Worm (Caenorhabditis elegans) whole organism, late embryonic: ENCODE measurements around the gene C37C3.2.

Experiments used
- C08G9.2 ChIP-seq: sonication (generic microtip); optimal IDR thresholded peaks from 2 replicates; lab custom pipeline; 2016; ENCODE audit warnings: mild to moderate bottlenecking, missing genetic modification characterization, moderate library complexity, missing compliant biosample characterization
- F13H6.1 ChIP-seq: sonication (generic microtip); optimal IDR thresholded peaks from 2 replicates; lab custom pipeline; 2016; ENCODE audit warnings: missing genetic modification characterization, missing compliant biosample characterization
- Y22D7AL.16 ChIP-seq: sonication (generic microtip); optimal IDR thresholded peaks from 2 replicates; lab custom pipeline; 2016; ENCODE audit warnings: missing genetic modification characterization, missing compliant biosample characterization
- ceh-14 ChIP-seq: sonication (generic microtip); optimal IDR thresholded peaks from 2 replicates; lab custom pipeline; 2016; ENCODE audit warnings: missing genotype, missing genetic modification characterization, missing compliant biosample characterization
- ceh-18 ChIP-seq: sonication (generic microtip); optimal IDR thresholded peaks from 2 replicates; lab custom pipeline; 2016; ENCODE audit warnings: missing genetic modification characterization, missing compliant biosample characterization
- ceh-19 ChIP-seq: fragments of 200-800 bp; sonication (Bioruptor generic); optimal IDR thresholded peaks from 2 replicates; lab custom pipeline; 2018; ENCODE audit warnings: mild to moderate bottlenecking, missing genetic modification characterization, missing compliant biosample characterization
- ceh-2 ChIP-seq: sonication (generic microtip); optimal IDR thresholded peaks from 2 replicates; lab custom pipeline; 2016; ENCODE audit warnings: missing genotype, missing genetic modification characterization, missing compliant biosample characterization
- ceh-31 ChIP-seq: sonication (generic microtip); optimal IDR thresholded peaks from 2 replicates; lab custom pipeline; 2016; ENCODE audit warnings: missing genetic modification characterization, missing compliant biosample characterization
- ceh-34 ChIP-seq: sonication (generic microtip); optimal IDR thresholded peaks from 2 replicates; lab custom pipeline; 2016; ENCODE audit warnings: mild to moderate bottlenecking, missing genetic modification characterization, missing compliant biosample characterization
- ceh-45 ChIP-seq: fragments of 200-800 bp; sonication (Bioruptor generic); IDR thresholded peaks from 2 replicates; pipeline ENCODE4 v1.3.6; 2022; ENCODE audit warnings: missing genetic modification reagents, missing genetic modification characterization, missing compliant biosample characterization
- ceh-6 ChIP-seq: fragments of 200-800 bp; sonication (Bioruptor generic); optimal IDR thresholded peaks from 2 replicates; lab custom pipeline; 2018; ENCODE audit warnings: mild to moderate bottlenecking, missing genetic modification characterization, missing compliant biosample characterization
- ceh-9 ChIP-seq: sonication (generic microtip); optimal IDR thresholded peaks from 2 replicates; lab custom pipeline; 2016; ENCODE audit warnings: mild to moderate bottlenecking, missing genetic modification characterization, inconsistent platforms, missing compliant biosample characterization
- che-1 ChIP-seq: sonication (generic microtip); optimal IDR thresholded peaks from 2 replicates; lab custom pipeline; 2016; ENCODE audit warnings: mild to moderate bottlenecking, missing genetic modification characterization, missing compliant biosample characterization
- dmd-4 ChIP-seq: sonication (generic microtip); optimal IDR thresholded peaks from 2 replicates; lab custom pipeline; 2016; ENCODE audit warnings: borderline replicate concordance, missing genetic modification characterization, missing compliant biosample characterization
- elt-2 ChIP-seq: sonication (generic microtip); optimal IDR thresholded peaks from 2 replicates; lab custom pipeline; 2016; ENCODE audit warnings: missing genetic modification reagents, missing genetic modification characterization, missing compliant biosample characterization
- ets-4 ChIP-seq: sonication (generic microtip); optimal IDR thresholded peaks from 2 replicates; lab custom pipeline; 2016; ENCODE audit warnings: missing genetic modification characterization, missing compliant biosample characterization
- fax-1 ChIP-seq: sonication (generic microtip); optimal IDR thresholded peaks from 2 replicates; lab custom pipeline; 2016; ENCODE audit warnings: missing genotype, missing genetic modification characterization, missing compliant biosample characterization
- fkh-10 ChIP-seq: fragments of 150-350 bp; optimal IDR thresholded peaks from 2 replicates; lab custom pipeline; 2014; ENCODE audit warnings: missing biosample characterization, missing genetic modification reagents, missing genetic modification characterization
- hlh-30 ChIP-seq: sonication (generic microtip); optimal IDR thresholded peaks from 2 replicates; lab custom pipeline; 2017; ENCODE audit warnings: antibody characterized with exemption, missing genetic modification characterization, missing compliant biosample characterization; ENCODE audit not compliant: insufficient read depth
- hlh-6 ChIP-seq: sonication (generic microtip); optimal IDR thresholded peaks from 2 replicates; lab custom pipeline; 2016; ENCODE audit warnings: missing genotype, missing genetic modification characterization, missing compliant biosample characterization
- hlh-8 ChIP-seq: sonication (generic microtip); optimal IDR thresholded peaks from 2 replicates; lab custom pipeline; 2016; ENCODE audit warnings: missing genotype, missing genetic modification characterization, missing compliant biosample characterization
- lim-6 ChIP-seq: sonication (generic microtip); optimal IDR thresholded peaks from 2 replicates; lab custom pipeline; 2016; ENCODE audit warnings: missing genetic modification characterization, missing compliant biosample characterization
- mec-3 ChIP-seq: sonication (generic microtip); optimal IDR thresholded peaks from 2 replicates; lab custom pipeline; 2016; ENCODE audit warnings: borderline replicate concordance, missing genetic modification characterization, missing compliant biosample characterization
- nfya-1 ChIP-seq: sonication (generic microtip); optimal IDR thresholded peaks from 2 replicates; lab custom pipeline; 2017; ENCODE audit warnings: missing genetic modification characterization, mild to moderate bottlenecking, missing compliant biosample characterization, antibody characterized with exemption, moderate library complexity
- nhr-11 ChIP-seq: fragments of 150-350 bp; optimal IDR thresholded peaks from 2 replicates; lab custom pipeline; 2014; ENCODE audit warnings: missing biosample characterization, missing genetic modification characterization
- nhr-232 ChIP-seq: sonication (generic microtip); optimal IDR thresholded peaks from 2 replicates; lab custom pipeline; 2016; ENCODE audit warnings: missing genetic modification characterization, missing compliant biosample characterization
- npax-4 ChIP-seq: sonication (generic microtip); optimal IDR thresholded peaks from 2 replicates; lab custom pipeline; 2016; ENCODE audit warnings: missing genetic modification characterization, missing compliant biosample characterization
- odd-2 ChIP-seq: sonication (generic microtip); optimal IDR thresholded peaks from 2 replicates; lab custom pipeline; 2017; ENCODE audit warnings: antibody characterized with exemption, mild to moderate bottlenecking, missing genetic modification characterization, missing compliant biosample characterization
- pag-3 ChIP-seq: sonication (generic microtip); optimal IDR thresholded peaks from 2 replicates; lab custom pipeline; 2016; ENCODE audit warnings: missing compliant biosample characterization, missing genetic modification characterization, borderline replicate concordance
- pat-9 ChIP-seq: fragments of 200-800 bp; sonication (Bioruptor generic); optimal IDR thresholded peaks from 2 replicates; lab custom pipeline; 2018; ENCODE audit warnings: mild to moderate bottlenecking, missing genetic modification characterization, moderate library complexity, missing compliant biosample characterization
- pha-2 ChIP-seq: sonication (generic microtip); optimal IDR thresholded peaks from 2 replicates; lab custom pipeline; 2017; ENCODE audit warnings: mild to moderate bottlenecking, missing genetic modification characterization, missing compliant biosample characterization
- pqm-1 ChIP-seq: sonication (generic microtip); optimal IDR thresholded peaks from 2 replicates; lab custom pipeline; 2016; ENCODE audit warnings: missing genetic modification characterization, missing compliant biosample characterization
- syd-9 ChIP-seq: sonication (generic microtip); optimal IDR thresholded peaks from 2 replicates; lab custom pipeline; 2016; ENCODE audit warnings: mild to moderate bottlenecking, missing genetic modification characterization, moderate library complexity, missing compliant biosample characterization
- tbx-2 ChIP-seq: sonication (generic microtip); optimal IDR thresholded peaks from 2 replicates; lab custom pipeline; 2016; ENCODE audit warnings: missing genetic modification characterization, missing compliant biosample characterization
- unc-42 ChIP-seq: sonication (generic microtip); optimal IDR thresholded peaks from 2 replicates; lab custom pipeline; 2016; ENCODE audit warnings: missing genotype, missing genetic modification characterization, missing compliant biosample characterization
- zip-5 ChIP-seq: sonication (generic microtip); optimal IDR thresholded peaks from 2 replicates; lab custom pipeline; 2016; ENCODE audit warnings: missing genetic modification characterization, missing compliant biosample characterization
- ztf-16 ChIP-seq: sonication (generic microtip); optimal IDR thresholded peaks from 2 replicates; lab custom pipeline; 2017; ENCODE audit warnings: missing genetic modification characterization, missing compliant biosample characterization

Gene C37C3.2

DNA sequence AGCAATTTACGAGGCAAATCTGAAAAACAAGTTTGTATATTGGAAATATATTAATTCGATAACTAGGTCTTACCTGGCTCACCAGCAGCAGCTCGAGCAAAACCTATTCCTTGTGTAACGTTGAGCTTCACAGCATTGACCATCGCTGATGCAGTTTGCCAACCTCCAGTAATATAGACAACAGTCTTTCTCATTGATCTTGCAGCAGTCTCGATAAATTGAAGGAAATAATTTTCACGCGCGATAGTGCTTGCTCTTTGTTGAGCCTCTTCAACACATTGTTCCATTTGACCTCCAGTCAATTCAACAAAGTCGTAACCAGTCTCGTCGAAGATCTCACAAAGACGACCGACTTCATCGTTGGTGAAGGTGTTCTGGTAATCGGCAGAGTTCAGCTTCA lies 45.2 kb upstream of the C37C3.2 start:
- no peak for TF ChIP-seq nfya-1 (tag; lab: Kevin White, UChicago)

DNA sequence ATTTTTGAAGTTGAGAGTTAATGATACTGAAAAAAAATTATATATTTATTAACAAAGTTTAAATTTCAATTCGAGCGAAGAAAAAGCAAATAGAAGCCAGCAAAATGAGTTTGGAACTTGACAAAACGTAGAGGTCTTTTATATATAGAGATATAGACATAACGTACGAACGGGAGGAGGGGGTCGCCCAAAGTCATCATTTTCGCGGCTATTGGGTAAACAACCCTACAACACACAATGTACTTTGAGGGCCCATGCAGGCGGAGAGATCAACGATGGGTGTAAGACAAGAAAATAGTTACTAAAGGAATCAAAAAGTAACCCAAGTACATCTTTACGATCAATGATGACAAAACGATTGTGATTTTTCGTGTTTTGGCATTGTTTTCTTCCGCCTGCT lies 44.0 kb upstream of the C37C3.2 start, which contains the start of gene ZK742.4:
Gene ZK742.4, minus strand, starts transcription at position 35 of the 400 bp plus-strand sequence.
- no peak for TF ChIP-seq pat-9 (tag; lab: Kevin White, UChicago)
- peak; percentile 12 for TF ChIP-seq tbx-2 (tag; lab: Kevin White, UChicago)

DNA sequence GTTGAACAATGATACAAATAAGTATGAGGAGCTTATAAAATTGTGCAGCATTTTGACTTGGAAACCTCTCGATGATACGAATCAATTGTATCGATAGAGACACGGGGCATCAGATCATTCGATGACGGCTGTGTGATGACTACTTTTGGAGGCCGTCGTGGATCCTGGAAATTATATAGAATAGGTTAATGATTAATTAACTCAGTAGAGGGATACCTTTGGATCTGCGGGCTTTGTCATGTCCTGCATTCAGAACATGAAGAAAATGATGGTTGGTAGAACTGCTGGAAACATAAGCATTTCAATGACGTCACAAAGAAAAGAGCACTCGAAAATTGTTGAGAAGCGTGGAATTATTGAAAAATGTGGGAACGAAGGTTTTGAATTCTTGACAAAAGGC lies 41.1 kb upstream of the C37C3.2 start, which contains the start of gene ZK742.6:
Gene ZK742.6, minus strand, starts transcription at position 342 of the 400 bp plus-strand sequence.
- TF ChIP-seq pha-2 (tag; lab: Kevin White, UChicago) (no peak), zip-5 (tag; lab: Kevin White, UChicago) (no peak), pag-3 (tag; lab: Kevin White, UChicago) (no peak), elt-2 (tag; lab: Kevin White, UChicago) (no peak), nhr-232 (tag; lab: Kevin White, UChicago) (no peak), hlh-30 (tag; lab: Kevin White, UChicago) (no peak), odd-2 (no peak), ceh-45 (GFP tag; lab: Robert Waterston, UW) (no peak), che-1 (no peak), hlh-8 (tag; lab: Kevin White, UChicago) (no peak), ceh-9 (no peak), pqm-1 (tag; lab: Kevin White, UChicago) (no peak)

ce11 chrV:7816486-7816885 lies 39.3 kb upstream of the C37C3.2 start:
- TF ChIP-seq ceh-45 (GFP tag; lab: Robert Waterston, UW) (no peak), unc-42 (peak; percentile 95)

DNA sequence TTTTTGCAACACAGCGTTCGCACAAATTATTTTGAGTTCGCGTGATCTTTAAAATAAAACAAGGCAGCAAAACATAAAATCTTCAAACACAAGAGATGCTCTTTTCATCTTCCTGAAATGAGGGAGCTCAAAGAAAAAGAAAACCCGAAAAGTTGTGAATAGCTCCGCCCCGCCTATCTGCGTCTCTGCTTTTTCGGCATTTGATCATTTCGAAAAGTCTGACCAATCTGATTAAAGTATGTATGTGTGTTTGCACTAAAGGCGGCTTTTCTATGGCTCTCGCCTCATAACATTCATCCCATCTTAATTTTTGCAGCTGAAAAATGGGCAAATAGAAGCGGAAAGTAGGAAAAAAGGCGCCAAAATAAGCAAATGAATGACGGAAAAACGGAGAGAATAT lies 36.2 kb upstream of the C37C3.2 start:
- no peak for TF ChIP-seq lim-6 (tag; lab: Kevin White, UChicago)
- TF ChIP-seq mec-3 = no peak
- no peak for TF ChIP-seq nhr-232 (tag; lab: Kevin White, UChicago)
- no peak for TF ChIP-seq dmd-4 (tag; lab: Kevin White, UChicago)
- peak; percentile 74 for TF ChIP-seq unc-42

DNA sequence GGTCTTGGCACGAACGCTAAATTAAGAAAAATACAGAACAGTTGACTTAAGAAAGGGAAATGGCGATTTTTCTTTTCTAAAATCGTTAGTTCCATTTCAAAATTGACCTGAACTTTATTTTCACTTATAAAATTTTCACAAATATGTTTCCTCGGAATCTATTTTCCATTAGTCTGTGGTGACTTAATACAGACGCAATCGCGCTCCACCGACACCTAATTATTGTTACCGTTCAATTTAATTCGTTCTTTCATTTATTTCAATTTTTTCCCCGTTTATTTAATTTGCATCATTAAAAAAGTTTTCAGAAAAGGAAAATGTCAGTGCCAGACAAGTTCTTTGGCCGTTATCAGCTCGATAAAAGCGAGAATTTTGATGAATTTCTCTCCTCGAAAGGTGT lies 35.5 kb upstream of the C37C3.2 start, which contains the start of gene lbp-4:
Gene lbp-4, plus strand, starts transcription at position 309 of the 400 bp plus-strand sequence.
- no peak for TF ChIP-seq ceh-6
- TF ChIP-seq hlh-6 (tag; lab: Kevin White, UChicago) = no peak
- no peak for TF ChIP-seq npax-4 (tag; lab: Kevin White, UChicago)
- no peak for TF ChIP-seq odd-2
- TF ChIP-seq ceh-14 (tag; lab: Kevin White, UChicago) = peak; percentile 62
- no peak for TF ChIP-seq fkh-10 (GFP tag; lab: Kevin White, UChicago)
- TF ChIP-seq fax-1 (tag; lab: Kevin White, UChicago) = no peak
- peak; percentile 2 for TF ChIP-seq zip-5 (tag; lab: Kevin White, UChicago)
- no peak for TF ChIP-seq Y22D7AL.16 (tag; lab: Kevin White, UChicago)
- TF ChIP-seq ceh-19 (GFP tag; lab: Kevin White, UChicago) = no peak
- TF ChIP-seq che-1 = no peak
- no peak for TF ChIP-seq ceh-34
- TF ChIP-seq nhr-11 (tag; lab: Kevin White, UChicago) = no peak
- TF ChIP-seq lim-6 (tag; lab: Kevin White, UChicago) = peak; percentile 23
- TF ChIP-seq pat-9 (tag; lab: Kevin White, UChicago) = no peak
- TF ChIP-seq nfya-1 (tag; lab: Kevin White, UChicago) = no peak
- no peak for TF ChIP-seq F13H6.1 (tag; lab: Kevin White, UChicago)
- TF ChIP-seq hlh-8 (tag; lab: Kevin White, UChicago) = no peak
- TF ChIP-seq pqm-1 (tag; lab: Kevin White, UChicago) = no peak
- TF ChIP-seq ets-4 (tag; lab: Kevin White, UChicago) = peak; percentile 14
- TF ChIP-seq syd-9 (tag; lab: Kevin White, UChicago) = no peak
- peak; percentile 92 for TF ChIP-seq ceh-31
- TF ChIP-seq unc-42 = peak; percentile 50
- TF ChIP-seq ztf-16 = no peak
- peak; percentile 24 for TF ChIP-seq ceh-2 (tag; lab: Kevin White, UChicago)
- peak; percentile 79 for TF ChIP-seq tbx-2 (tag; lab: Kevin White, UChicago)
- peak; percentile 57 for TF ChIP-seq C08G9.2 (tag; lab: Kevin White, UChicago)
- TF ChIP-seq elt-2 (tag; lab: Kevin White, UChicago) = peak; percentile 22
- no peak for TF ChIP-seq ceh-18 (tag; lab: Kevin White, UChicago)
- TF ChIP-seq, all 69 proteins: peak for 10
